Worm (Caenorhabditis elegans) whole organism, L3 larva: ENCODE data around the gene ZK669.3.

Experiments used
- R02D3.7 ChIP-seq: fragments of 150-350 bp; optimal IDR thresholded peaks from 2 replicates; lab custom pipeline; 2014; ENCODE audit warnings: missing biosample characterization, missing genetic modification characterization
- ZK546.5 ChIP-seq: sonication (generic microtip); optimal IDR thresholded peaks from 2 replicates; lab custom pipeline; 2017; ENCODE audit warnings: missing biosample characterization, missing genetic modification characterization
- aly-2 ChIP-seq: fragments of 150-350 bp; optimal IDR thresholded peaks from 2 replicates; lab custom pipeline; 2014; ENCODE audit warnings: missing biosample characterization, missing genetic modification characterization
- ama-1 ChIP-seq: fragments of 150-350 bp; optimal IDR thresholded peaks from 2 replicates; lab custom pipeline; 2018
- ceh-16 ChIP-seq: sonication (generic microtip); optimal IDR thresholded peaks from 2 replicates; lab custom pipeline; 2017; ENCODE audit warnings: missing biosample characterization, missing genetic modification characterization
- ceh-28 ChIP-seq: fragments of 150-350 bp; optimal IDR thresholded peaks from 2 replicates; lab custom pipeline; 2014; ENCODE audit warnings: missing biosample characterization, missing genetic modification reagents, missing genetic modification characterization
- ceh-82 ChIP-seq: fragments of 150-350 bp; optimal IDR thresholded peaks from 2 replicates; lab custom pipeline; 2014; ENCODE audit warnings: missing biosample characterization, missing genetic modification characterization
- egl-27 ChIP-seq: sonication (generic microtip); optimal IDR thresholded peaks from 4 replicates; lab custom pipeline; 2017; ENCODE audit warnings: missing biosample characterization, missing genetic modification reagents, missing genetic modification characterization
- egl-5 ChIP-seq: fragments of 150-350 bp; optimal IDR thresholded peaks from 2 replicates; lab custom pipeline; 2017; ENCODE audit warnings: missing biosample characterization, missing genetic modification reagents, missing genetic modification characterization, inconsistent platforms
- elt-1 ChIP-seq: fragments of 150-350 bp; optimal IDR thresholded peaks from 2 replicates; lab custom pipeline; 2014; ENCODE audit warnings: missing biosample characterization, missing genetic modification characterization
- elt-2 ChIP-seq: sonication (generic microtip); optimal IDR thresholded peaks from 2 replicates; lab custom pipeline; 2016; ENCODE audit warnings: missing genetic modification reagents, mild to moderate bottlenecking, missing genetic modification characterization, missing compliant biosample characterization
- elt-3 ChIP-seq, 3 experiments: fragments of 150-350 bp in 1 of 3; sonication (generic microtip) in 2 of 3; optimal IDR thresholded peaks; 2 replicates in 2 of 3; 4 replicates in 1 of 3; lab custom pipeline; 2014 to 2017; ENCODE audit warnings: missing biosample characterization in 3 of 3, missing genetic modification characterization in 3 of 3
- fkh-10 ChIP-seq: sonication (generic microtip); optimal IDR thresholded peaks from 2 replicates; lab custom pipeline; 2017; ENCODE audit warnings: missing biosample characterization, missing genetic modification reagents, missing genetic modification characterization
- fkh-2 ChIP-seq: fragments of 150-350 bp; optimal IDR thresholded peaks from 2 replicates; lab custom pipeline; 2014; ENCODE audit warnings: missing biosample characterization, missing genetic modification reagents, missing genetic modification characterization
- fos-1 ChIP-seq: fragments of 150-350 bp; optimal IDR thresholded peaks from 2 replicates; lab custom pipeline; 2014; ENCODE audit warnings: missing biosample characterization, missing genetic modification characterization
- hmg-11 ChIP-seq: sonication (generic microtip); optimal IDR thresholded peaks from 2 replicates; lab custom pipeline; 2016; ENCODE audit warnings: missing genetic modification characterization, missing compliant biosample characterization
- jun-1 ChIP-seq: fragments of 150-350 bp; optimal IDR thresholded peaks from 2 replicates; lab custom pipeline; 2014; ENCODE audit warnings: missing biosample characterization, missing genetic modification reagents, missing genetic modification characterization
- lin-39 ChIP-seq: fragments of 150-350 bp; optimal IDR thresholded peaks from 2 replicates; lab custom pipeline; 2018; ENCODE audit warnings: missing biosample characterization, missing genetic modification reagents, missing genetic modification characterization
- lsy-12 ChIP-seq: sonication (generic microtip); optimal IDR thresholded peaks from 2 replicates; lab custom pipeline; 2016; ENCODE audit warnings: mild to moderate bottlenecking, missing genetic modification characterization, missing compliant biosample characterization
- mdl-1 ChIP-seq: fragments of 150-350 bp; optimal IDR thresholded peaks from 2 replicates; lab custom pipeline; 2014; ENCODE audit warnings: missing biosample characterization, missing genetic modification characterization
- mml-1 ChIP-seq: fragments of 150-350 bp; sonication (generic microtip); optimal IDR thresholded peaks from 3 replicates; lab custom pipeline; 2014; ENCODE audit warnings: missing biosample characterization, missing genetic modification characterization
- nfya-1 ChIP-seq: sonication (generic microtip); optimal IDR thresholded peaks from 2 replicates; lab custom pipeline; 2017; ENCODE audit warnings: missing genetic modification characterization, mild to moderate bottlenecking, missing compliant biosample characterization, antibody characterized with exemption, moderate library complexity; ENCODE audit not compliant: insufficient read depth
- nhr-11 ChIP-seq: fragments of 150-350 bp; optimal IDR thresholded peaks from 2 replicates; lab custom pipeline; 2014; ENCODE audit warnings: missing biosample characterization, missing genetic modification characterization
- nhr-12 ChIP-seq: fragments of 150-350 bp; optimal IDR thresholded peaks from 2 replicates; lab custom pipeline; 2014; ENCODE audit warnings: missing biosample characterization, missing genetic modification characterization
- nhr-23 ChIP-seq: fragments of 150-350 bp; optimal IDR thresholded peaks from 2 replicates; lab custom pipeline; 2014; ENCODE audit warnings: missing biosample characterization, missing genetic modification reagents, missing genetic modification characterization
- nhr-237 ChIP-seq: fragments of 150-350 bp; optimal IDR thresholded peaks from 2 replicates; lab custom pipeline; 2014; ENCODE audit warnings: missing biosample characterization, missing genetic modification characterization
- nhr-25 ChIP-seq: sonication (generic microtip); optimal IDR thresholded peaks from 2 replicates; lab custom pipeline; 2017; ENCODE audit warnings: missing biosample characterization, missing genetic modification characterization
- nhr-28 ChIP-seq: fragments of 150-350 bp; optimal IDR thresholded peaks from 2 replicates; lab custom pipeline; 2014; ENCODE audit warnings: missing biosample characterization, missing genetic modification characterization
- nhr-43 ChIP-seq: sonication (generic microtip); optimal IDR thresholded peaks from 2 replicates; lab custom pipeline; 2016; ENCODE audit warnings: mild to moderate bottlenecking, missing genetic modification characterization, missing compliant biosample characterization; ENCODE audit not compliant: poor library complexity, severe bottlenecking
- pha-4 ChIP-seq: fragments of 150-350 bp; optimal IDR thresholded peaks from 2 replicates; lab custom pipeline; 2014; ENCODE audit warnings: missing biosample characterization, missing genetic modification reagents, missing genetic modification characterization
- sea-2 ChIP-seq: fragments of 150-350 bp; sonication (generic microtip); optimal IDR thresholded peaks from 4 replicates; lab custom pipeline; 2014; ENCODE audit warnings: missing biosample characterization, missing genetic modification reagents, missing genetic modification characterization
- skn-1 ChIP-seq: fragments of 150-350 bp; optimal IDR thresholded peaks from 2 replicates; lab custom pipeline; 2014; ENCODE audit warnings: missing biosample characterization, missing genetic modification characterization
- tbx-2 ChIP-seq: sonication (generic microtip); optimal IDR thresholded peaks from 2 replicates; lab custom pipeline; 2016; ENCODE audit warnings: mild to moderate bottlenecking, missing genetic modification characterization, missing compliant biosample characterization
- unc-39 ChIP-seq: sonication (generic microtip); optimal IDR thresholded peaks from 4 replicates; lab custom pipeline; 2017; ENCODE audit warnings: missing biosample characterization, missing genetic modification characterization
- unc-62 ChIP-seq: fragments of 150-350 bp; sonication (generic microtip); optimal IDR thresholded peaks from 4 replicates; lab custom pipeline; 2014; ENCODE audit warnings: missing biosample characterization, missing genetic modification reagents, missing genetic modification characterization
- zag-1 ChIP-seq: fragments of 150-350 bp; optimal IDR thresholded peaks from 2 replicates; lab custom pipeline; 2014; ENCODE audit warnings: missing biosample characterization, missing genetic modification characterization
- ztf-11 ChIP-seq: fragments of 150-350 bp; optimal IDR thresholded peaks from 2 replicates; lab custom pipeline; 2014; ENCODE audit warnings: missing biosample characterization, missing genetic modification characterization

The ZK669.3 gene

DNA sequence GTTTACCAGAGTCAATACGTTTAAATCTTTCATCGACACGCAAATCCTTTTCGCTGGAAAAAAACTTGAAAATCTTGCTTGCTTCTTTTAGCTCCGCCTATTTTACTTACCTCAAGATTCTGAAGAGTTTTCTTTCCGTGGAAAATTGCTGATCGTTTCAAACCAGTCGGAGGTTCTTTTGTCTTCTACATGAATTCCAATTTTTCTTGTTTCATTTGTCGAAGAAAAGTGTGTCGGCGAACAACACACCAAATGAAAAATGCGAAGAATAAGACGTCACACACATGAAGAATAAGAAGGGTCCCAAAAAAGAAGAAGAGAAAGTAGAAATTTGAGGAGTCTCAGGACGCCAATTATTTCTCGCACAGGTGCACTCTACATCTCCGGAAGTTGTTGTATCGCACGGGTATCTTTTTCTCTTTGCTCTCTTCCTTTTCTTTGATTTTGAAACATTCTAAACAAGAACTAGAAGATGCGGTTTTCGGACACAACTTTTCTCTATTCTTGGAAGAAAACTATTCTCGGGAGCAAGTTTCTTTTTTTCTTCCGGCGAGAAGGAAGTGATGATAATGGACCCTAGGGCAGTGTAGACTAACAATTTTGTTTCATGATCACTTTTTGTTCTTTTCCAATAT is 33.4 kb downstream of the ZK669.3 start:
- TF ChIP-seq lsy-12 (tag; lab: Kevin White, UChicago) (no peak), lin-39 (tag; lab: Kevin White, UChicago) (peak; percentile 17), tbx-2 (tag; lab: Kevin White, UChicago) (peak; percentile 6), aly-2 (tag; lab: Kevin White, UChicago) (no peak), unc-39 (tag; lab: Kevin White, UChicago) (no peak), ceh-82 (tag; lab: Kevin White, UChicago) (no peak), fkh-2 (tag; lab: Kevin White, UChicago) (no peak), egl-5 (tag; lab: Kevin White, UChicago) (no peak), R02D3.7 (tag; lab: Kevin White, UChicago) (no peak)

DNA sequence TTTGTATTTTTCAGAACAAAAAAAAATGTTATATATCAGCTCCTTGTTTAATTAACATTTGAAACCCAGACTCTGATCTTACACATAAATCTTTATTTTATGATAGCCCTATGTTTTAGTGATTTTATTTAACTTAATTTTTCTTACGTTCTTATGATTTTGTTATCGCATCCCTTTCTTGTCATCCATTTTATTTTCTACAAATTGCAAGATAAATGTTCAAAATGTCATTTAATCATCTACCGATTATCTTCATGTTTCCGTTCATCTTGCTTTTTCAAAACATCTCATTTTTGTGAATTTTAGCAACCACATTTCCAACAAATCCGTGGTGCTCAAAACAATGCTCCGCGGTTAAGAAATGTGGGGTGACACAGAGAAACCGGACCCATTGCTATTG is 35.4 kb downstream of the ZK669.3 start, which contains the start of gene DH11.5:
Gene DH11.5, plus strand, starts transcription at position 301 of the 400 bp plus-strand sequence.
- no peak for TF ChIP-seq zag-1 (tag; lab: Kevin White, UChicago)
- TF ChIP-seq jun-1 (tag; lab: Kevin White, UChicago) = no peak
- TF ChIP-seq egl-27 (tag; lab: Kevin White, UChicago) = no peak
- no peak for TF ChIP-seq fkh-10 (GFP tag; lab: Kevin White, UChicago)
- TF ChIP-seq nhr-11 (tag; lab: Kevin White, UChicago) = no peak
- TF ChIP-seq nhr-237 (tag; lab: Kevin White, UChicago) = no peak
- no peak for TF ChIP-seq ama-1 (lab: Kevin White, UChicago)
- TF ChIP-seq nhr-23 = no peak
- TF ChIP-seq hmg-11 (tag; lab: Kevin White, UChicago) = no peak
- TF ChIP-seq fos-1 (tag; lab: Kevin White, UChicago) = no peak
- TF ChIP-seq ztf-11 = no peak
- no peak for TF ChIP-seq mml-1 (tag; lab: Kevin White, UChicago)
- no peak for TF ChIP-seq ZK546.5

DNA sequence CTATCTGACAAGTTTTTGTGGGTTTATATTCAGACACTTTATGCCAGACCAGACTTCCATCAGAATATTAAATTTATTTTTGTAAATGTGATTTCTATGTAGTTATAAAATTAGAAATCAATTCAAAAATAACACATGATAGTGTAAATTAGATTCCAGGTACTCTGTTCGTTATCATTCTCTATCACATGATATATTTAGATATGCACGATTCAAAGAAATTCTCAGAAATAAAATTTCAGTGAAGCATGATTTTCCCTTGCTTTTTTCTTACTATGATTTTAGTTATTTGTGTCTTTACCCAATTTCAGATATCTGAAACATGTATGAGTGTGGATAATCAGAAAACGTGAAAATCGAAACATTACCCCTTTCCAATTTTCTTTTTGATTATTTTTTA is 36.6 kb downstream of the ZK669.3 start:
- TF ChIP-seq ZK546.5 (no peak), elt-3 (tag; optimal IDR thresholded peaks at IDR 0.05; lab: Kevin White, UChicago) (no peak), elt-1 (tag; lab: Kevin White, UChicago) (no peak), sea-2 (GFP tag; lab: Kevin White, UChicago) (no peak), egl-5 (tag; lab: Kevin White, UChicago) (no peak), nhr-25 (no peak), fos-1 (tag; lab: Kevin White, UChicago) (no peak), nhr-12 (tag; lab: Kevin White, UChicago) (no peak), skn-1 (no peak), ceh-28 (tag; lab: Kevin White, UChicago) (no peak)

DNA sequence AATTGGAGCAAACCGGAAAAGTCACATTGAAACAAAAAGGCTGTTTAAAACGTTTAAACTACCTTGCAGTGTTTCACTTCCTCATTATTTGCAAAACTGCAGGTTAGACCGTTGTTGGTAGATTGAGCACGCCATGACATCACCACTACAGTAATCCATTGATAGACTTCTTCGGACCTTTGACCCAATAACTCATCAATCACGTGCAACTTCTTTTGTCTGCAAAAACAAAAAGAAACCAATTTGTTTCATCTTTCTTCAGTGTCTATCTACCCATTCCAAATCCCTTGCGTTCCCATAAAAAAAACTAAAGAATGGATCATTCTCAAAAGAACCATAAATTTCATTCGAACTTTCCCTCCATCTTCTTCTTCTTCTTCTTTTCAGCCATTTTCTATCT is 40.1 kb downstream of the ZK669.3 start:
- TF ChIP-seq lin-39 (tag; lab: Kevin White, UChicago) (peak; percentile 3), ztf-11 (no peak), nfya-1 (tag; lab: Kevin White, UChicago) (no peak), nhr-237 (tag; lab: Kevin White, UChicago) (no peak), unc-62 (GFP tag; lab: Kevin White, UChicago) (no peak), elt-2 (tag; lab: Kevin White, UChicago) (no peak), aly-2 (tag; lab: Kevin White, UChicago) (no peak), egl-27 (tag; lab: Kevin White, UChicago) (no peak), egl-5 (tag; lab: Kevin White, UChicago) (peak; percentile 51), ceh-16 (no peak), fkh-2 (tag; lab: Kevin White, UChicago) (no peak), elt-3 (tag; optimal IDR thresholded peaks at IDR 0.05; lab: Kevin White, UChicago) (no peak), nhr-28 (tag; lab: Kevin White, UChicago) (no peak)

DNA sequence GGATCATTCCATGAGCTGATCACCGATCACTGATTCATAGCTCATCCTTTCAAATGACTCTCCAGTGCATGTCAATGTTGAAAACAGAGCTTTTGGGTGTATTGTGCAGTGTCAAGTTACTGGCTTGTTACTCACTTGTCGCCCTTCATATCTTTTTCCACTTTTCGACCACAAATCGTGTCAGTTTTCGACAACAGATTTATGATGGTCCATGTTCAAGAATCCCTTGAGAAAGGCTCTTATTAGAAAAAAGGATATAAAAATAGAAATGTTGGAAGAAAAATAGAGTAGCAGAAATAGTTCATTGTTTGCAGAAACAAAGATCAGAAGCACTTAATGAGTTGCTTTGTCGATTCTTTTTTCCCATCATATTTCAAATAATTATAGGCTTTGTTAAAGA is 42.5 kb downstream of the ZK669.3 start:
- TF ChIP-seq hmg-11 (tag; lab: Kevin White, UChicago) (no peak), nhr-23 (no peak), ceh-16 (no peak), pha-4 (tag; lab: Kevin White, UChicago) (no peak), mdl-1 (tag; lab: Kevin White, UChicago) (no peak), elt-2 (tag; lab: Kevin White, UChicago) (no peak), ceh-82 (tag; lab: Kevin White, UChicago) (no peak), nhr-43 (tag; lab: Kevin White, UChicago) (no peak)
